Worm (Caenorhabditis elegans): Measurements from ENCODE around the gene F41C3.11.

Gene F41C3.11

ce11 chrII:4741527-4742187 lies 7.9 kb upstream of the F41C3.11 start, which contains the start of gene acs-11:
Gene acs-11, plus strand, starts transcription at chrII:4742137.
- no peak for TF ChIP-seq sea-1 (GFP tag; conservative IDR thresholded peaks at IDR 0.05)
- TF ChIP-seq ceh-36 (tag; optimal IDR thresholded peaks at IDR 0.05), result no peak
- TF ChIP-seq scrt-1 (GFP tag; IDR thresholded peaks at IDR 0.05), result no peak
- no peak for TF ChIP-seq hnd-1 (tag; optimal IDR thresholded peaks at IDR 0.05)
- TF ChIP-seq ets-7 (tag; optimal IDR thresholded peaks at IDR 0.05), result no peak
- no peak for TF ChIP-seq ceh-13 (GFP tag; optimal IDR thresholded peaks at IDR 0.05)
- TF ChIP-seq flt-1 (GFP tag; IDR thresholded peaks at IDR 0.05), result no peak
- TF ChIP-seq aly-1 (tag; optimal IDR thresholded peaks at IDR 0.05), result no peak
- no peak for TF ChIP-seq tra-4 (tag; optimal IDR thresholded peaks at IDR 0.05)
- no peak for TF ChIP-seq tbx-37 (GFP tag; conservative IDR thresholded peaks at IDR 0.05)
- no peak for TF ChIP-seq ama-1 (optimal IDR thresholded peaks at IDR 0.05)
- TF ChIP-seq hmg-4 (GFP tag; optimal IDR thresholded peaks at IDR 0.05), result no peak

DNA sequence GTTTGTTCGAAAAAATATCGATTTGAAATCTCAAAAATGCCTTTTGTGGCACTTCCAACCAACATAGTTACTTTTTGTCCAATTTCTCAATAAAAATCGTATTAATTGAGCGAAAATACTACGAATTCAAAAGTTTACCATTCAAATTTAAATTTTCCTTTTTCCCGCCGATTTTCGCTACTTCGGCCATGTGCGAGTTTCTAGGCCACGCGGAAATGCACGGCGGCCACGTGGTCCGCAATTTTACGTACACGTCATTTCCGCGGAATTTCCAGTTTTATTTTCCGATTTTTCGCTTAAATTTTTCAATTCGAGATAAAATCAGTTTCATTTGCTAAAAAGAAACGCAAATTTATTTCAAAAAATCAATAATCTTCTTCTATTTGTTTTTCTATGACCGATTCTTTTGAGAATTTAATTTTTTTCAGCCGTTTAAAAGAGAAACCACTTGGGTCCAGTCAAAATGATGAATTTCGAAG lies 6.3 kb upstream of the F41C3.11 start, which contains the start of gene eas-1:
Gene eas-1, plus strand, starts transcription at position 429 of the 479 bp plus-strand sequence.
- TF ChIP-seq aly-1 (tag; optimal IDR thresholded peaks at IDR 0.05), result no peak
- TF ChIP-seq pes-1 (GFP tag; IDR thresholded peaks at IDR 0.05), result peak; percentile 71; the same call in 1 of the 2 replicates
- no peak for TF ChIP-seq B0310.2 (tag; optimal IDR thresholded peaks at IDR 0.05)
- no peak for TF ChIP-seq hmbx-1 (tag; optimal IDR thresholded peaks at IDR 0.05)
- peak; percentile 40 for TF ChIP-seq F13C5.2 (tag; optimal IDR thresholded peaks at IDR 0.05)
- no peak for TF ChIP-seq hnd-1 (tag; optimal IDR thresholded peaks at IDR 0.05)
- TF ChIP-seq flt-1 (GFP tag; IDR thresholded peaks at IDR 0.05), result no peak
- TF ChIP-seq tbx-11 (GFP tag; IDR thresholded peaks at IDR 0.05), result no peak
- no peak for TF ChIP-seq scrt-1 (GFP tag; IDR thresholded peaks at IDR 0.05)
- TF ChIP-seq sea-1 (GFP tag; conservative IDR thresholded peaks at IDR 0.05), result no peak
- TF ChIP-seq ama-1 (optimal IDR thresholded peaks at IDR 0.05), result no peak
- TF ChIP-seq ceh-36 (tag; optimal IDR thresholded peaks at IDR 0.05), result no peak
- peak; percentile 92 for TF ChIP-seq tbx-37 (GFP tag; conservative IDR thresholded peaks at IDR 0.05)
- no peak for TF ChIP-seq ceh-13 (GFP tag; optimal IDR thresholded peaks at IDR 0.05)
- TF ChIP-seq ets-7 (tag; optimal IDR thresholded peaks at IDR 0.05), result peak; percentile 49
- no peak for TF ChIP-seq tra-4 (tag; optimal IDR thresholded peaks at IDR 0.05)
- TF ChIP-seq hmg-4 (GFP tag; optimal IDR thresholded peaks at IDR 0.05), result peak; percentile 69

- TF ChIP-seq tra-4 (tag; optimal IDR thresholded peaks at IDR 0.05) (no peak), hmbx-1 (tag; optimal IDR thresholded peaks at IDR 0.05) (no peak), flt-1 (GFP tag; IDR thresholded peaks at IDR 0.05) (no peak), hnd-1 (tag; optimal IDR thresholded peaks at IDR 0.05) (no peak), hmg-4 (GFP tag; optimal IDR thresholded peaks at IDR 0.05) (no peak), B0310.2 (tag; optimal IDR thresholded peaks at IDR 0.05) (no peak), ama-1 (optimal IDR thresholded peaks at IDR 0.05) (no peak)
Observed at ce11 chrII:4737348-4737747, 3.6 kb upstream of the F41C3.11 start, which contains the start of gene ctsa-1.1. Gene ctsa-1.1, plus strand, starts transcription at chrII:4737648.

- TF ChIP-seq ama-1 (optimal IDR thresholded peaks at IDR 0.05) (no peak), ets-7 (tag; optimal IDR thresholded peaks at IDR 0.05) (no peak), pes-1 (GFP tag; IDR thresholded peaks at IDR 0.05) (no peak), ceh-36 (tag; optimal IDR thresholded peaks at IDR 0.05) (no peak), tra-4 (tag; optimal IDR thresholded peaks at IDR 0.05) (no peak), aly-1 (tag; optimal IDR thresholded peaks at IDR 0.05) (no peak), scrt-1 (GFP tag; IDR thresholded peaks at IDR 0.05) (no peak), B0310.2 (tag; optimal IDR thresholded peaks at IDR 0.05) (no peak), F13C5.2 (tag; optimal IDR thresholded peaks at IDR 0.05) (no peak), hmg-4 (GFP tag; optimal IDR thresholded peaks at IDR 0.05) (no peak), ceh-13 (GFP tag; optimal IDR thresholded peaks at IDR 0.05) (no peak), tbx-37 (GFP tag; conservative IDR thresholded peaks at IDR 0.05) (no peak), hmbx-1 (tag; optimal IDR thresholded peaks at IDR 0.05) (no peak)
Observed at ce11 chrII:4736585-4736984, 2.8 kb upstream of the F41C3.11 start.

ce11 chrII:4734477-4734876 lies 729 bp upstream of the F41C3.11 start:
- TF ChIP-seq sea-1 (GFP tag; conservative IDR thresholded peaks at IDR 0.05), result no peak
- no peak for TF ChIP-seq tbx-37 (GFP tag; conservative IDR thresholded peaks at IDR 0.05)
- TF ChIP-seq ama-1 (optimal IDR thresholded peaks at IDR 0.05), result no peak
- TF ChIP-seq ceh-36 (tag; optimal IDR thresholded peaks at IDR 0.05), result no peak
- no peak for TF ChIP-seq flt-1 (GFP tag; IDR thresholded peaks at IDR 0.05)
- TF ChIP-seq hmbx-1 (tag; optimal IDR thresholded peaks at IDR 0.05), result no peak
- no peak for TF ChIP-seq pes-1 (GFP tag; IDR thresholded peaks at IDR 0.05)
- TF ChIP-seq aly-1 (tag; optimal IDR thresholded peaks at IDR 0.05), result no peak
- TF ChIP-seq hmg-4 (GFP tag; optimal IDR thresholded peaks at IDR 0.05), result no peak
- no peak for TF ChIP-seq ets-7 (tag; optimal IDR thresholded peaks at IDR 0.05)
- no peak for TF ChIP-seq tra-4 (tag; optimal IDR thresholded peaks at IDR 0.05)
- no peak for TF ChIP-seq F13C5.2 (tag; optimal IDR thresholded peaks at IDR 0.05)
- no peak for TF ChIP-seq B0310.2 (tag; optimal IDR thresholded peaks at IDR 0.05)
- no peak for TF ChIP-seq ceh-13 (GFP tag; optimal IDR thresholded peaks at IDR 0.05)
- no peak for TF ChIP-seq scrt-1 (GFP tag; IDR thresholded peaks at IDR 0.05)

ce11 chrII:4729733-4730132 lies 4.0 kb downstream of the F41C3.11 start, which contains the start of gene F41C3.7:
Gene F41C3.7, plus strand, starts transcription at chrII:4730033.
- TF ChIP-seq tbx-11 (GFP tag; IDR thresholded peaks at IDR 0.05), result no peak
- TF ChIP-seq ets-7 (tag; optimal IDR thresholded peaks at IDR 0.05), result no peak
- no peak for TF ChIP-seq ceh-36 (tag; optimal IDR thresholded peaks at IDR 0.05)
- no peak for TF ChIP-seq hmg-4 (GFP tag; optimal IDR thresholded peaks at IDR 0.05)
- TF ChIP-seq tra-4 (tag; optimal IDR thresholded peaks at IDR 0.05), result no peak
- no peak for TF ChIP-seq aly-1 (tag; optimal IDR thresholded peaks at IDR 0.05)
- TF ChIP-seq ceh-13 (GFP tag; optimal IDR thresholded peaks at IDR 0.05), result no peak
- no peak for TF ChIP-seq ama-1 (optimal IDR thresholded peaks at IDR 0.05)

- TF ChIP-seq B0310.2 (tag; optimal IDR thresholded peaks at IDR 0.05) (no peak), hmbx-1 (tag; optimal IDR thresholded peaks at IDR 0.05) (no peak), hnd-1 (tag; optimal IDR thresholded peaks at IDR 0.05) (no peak), ama-1 (optimal IDR thresholded peaks at IDR 0.05) (no peak), aly-1 (tag; optimal IDR thresholded peaks at IDR 0.05) (no peak), F13C5.2 (tag; optimal IDR thresholded peaks at IDR 0.05) (no peak), ets-7 (tag; optimal IDR thresholded peaks at IDR 0.05) (no peak), ceh-13 (GFP tag; optimal IDR thresholded peaks at IDR 0.05) (no peak), tra-4 (tag; optimal IDR thresholded peaks at IDR 0.05) (no peak), pes-1 (GFP tag; IDR thresholded peaks at IDR 0.05) (no peak), ceh-36 (tag; optimal IDR thresholded peaks at IDR 0.05) (no peak), flt-1 (GFP tag; IDR thresholded peaks at IDR 0.05) (no peak)
Observed at ce11 chrII:4728687-4729086, 5.1 kb downstream of the F41C3.11 start.

Data from whole organism, early embryonic.